Fruit fly (Drosophila melanogaster) whole organism, embryonic: Measurements from ENCODE around the gene Send2.

Experiments
- Ada2b ChIP-seq: fragments of 200-800 bp; sonication (Bioruptor generic); IDR thresholded peaks from 2 replicates; pipeline ENCODE4 v1.3.6; 2022; ENCODE audit warnings: missing biosample characterization, missing genetic modification characterization
- Atf-2 ChIP-seq: fragments of 200-800 bp; sonication (Bioruptor generic); optimal IDR thresholded peaks from 2 replicates; lab custom pipeline; 2016; ENCODE audit warnings: missing biosample characterization, missing genetic modification characterization
- Atf3 ChIP-seq: fragments of 200-800 bp; sonication (Bioruptor generic); optimal IDR thresholded peaks from 3 replicates; lab custom pipeline; 2016; ENCODE audit warnings: missing biosample characterization, missing genetic modification characterization
- BEAF-32 ChIP-seq: fragments of 200-800 bp; sonication (Bioruptor generic); optimal IDR thresholded peaks from 3 replicates; lab custom pipeline; 2017; ENCODE audit warnings: missing biosample characterization, missing genetic modification characterization, mild to moderate bottlenecking, moderate library complexity, missing genetic modification reagents
- CG10267 ChIP-seq: fragments of 200-800 bp; sonication (Bioruptor generic); optimal IDR thresholded peaks from 2 replicates; lab custom pipeline; 2018; ENCODE audit warnings: missing biosample characterization, mild to moderate bottlenecking, missing genetic modification characterization, moderate library complexity
- CG11504 ChIP-seq: fragments of 200-800 bp; sonication (Bioruptor generic); optimal IDR thresholded peaks from 3 replicates; lab custom pipeline; 2019; ENCODE audit warnings: missing biosample characterization, mild to moderate bottlenecking, missing genetic modification characterization, moderate library complexity
- CG13287 ChIP-seq: fragments of 200-800 bp; sonication (Bioruptor generic); IDR thresholded peaks from 2 replicates; pipeline ENCODE4 v1.3.6; 2022; ENCODE audit warnings: missing biosample characterization, missing genetic modification characterization; ENCODE audit not compliant: partially characterized antibody
- CG14050 ChIP-seq: fragments of 200-800 bp; sonication (Bioruptor generic); IDR thresholded peaks from 3 replicates; pipeline ENCODE4 v1.3.6; 2022; ENCODE audit warnings: missing biosample characterization, missing genetic modification characterization
- CG15601 ChIP-seq: fragments of 200-800 bp; sonication (Bioruptor generic); optimal IDR thresholded peaks from 3 replicates; lab custom pipeline; 2019; ENCODE audit warnings: missing biosample characterization, mild to moderate bottlenecking, missing genetic modification characterization, moderate library complexity
- CG17186 ChIP-seq: fragments of 200-800 bp; sonication (Bioruptor generic); optimal IDR thresholded peaks from 3 replicates; lab custom pipeline; 2017; ENCODE audit warnings: missing biosample characterization, missing genetic modification reagents, missing genetic modification characterization
- CG17568 ChIP-seq: fragments of 200-800 bp; sonication (Bioruptor generic); optimal IDR thresholded peaks from 2 replicates; lab custom pipeline; 2018; ENCODE audit warnings: missing biosample characterization, mild to moderate bottlenecking, missing genetic modification characterization, moderate library complexity
- CG18476 ChIP-seq: fragments of 200-800 bp; sonication (Bioruptor generic); optimal IDR thresholded peaks from 2 replicates; lab custom pipeline; 2016; ENCODE audit warnings: missing biosample characterization, mild to moderate bottlenecking, missing genetic modification characterization
- CG2199 ChIP-seq: fragments of 200-800 bp; sonication (Bioruptor generic); IDR thresholded peaks from 3 replicates; pipeline ENCODE4 v1.3.6; 2022; ENCODE audit warnings: missing biosample characterization, missing genetic modification characterization
- CG3065 ChIP-seq: fragments of 200-800 bp; sonication (Bioruptor generic); optimal IDR thresholded peaks from 2 replicates; lab custom pipeline; 2016; ENCODE audit warnings: missing biosample characterization, missing genetic modification characterization
- CG3163 ChIP-seq: fragments of 200-800 bp; sonication (Bioruptor generic); optimal IDR thresholded peaks from 3 replicates; lab custom pipeline; 2016; ENCODE audit warnings: missing biosample characterization, missing genetic modification characterization
- CG34422 ChIP-seq: fragments of 200-800 bp; sonication (Bioruptor generic); IDR thresholded peaks from 3 replicates; pipeline ENCODE4 v1.3.6; 2022; ENCODE audit warnings: missing biosample characterization, missing genetic modification characterization
- CG6791 ChIP-seq: fragments of 200-800 bp; sonication (Bioruptor generic); IDR thresholded peaks from 3 replicates; pipeline ENCODE4 v1.3.6; 2022; ENCODE audit warnings: missing biosample characterization, missing genetic modification characterization; ENCODE audit not compliant: partially characterized antibody
- Dll ChIP-seq: fragments of 200-800 bp; sonication (Bioruptor generic); IDR thresholded peaks from 4 replicates; pipeline ENCODE4 v1.3.6; 2022; ENCODE audit warnings: missing biosample characterization, missing genetic modification characterization; ENCODE audit not compliant: partially characterized antibody
- ERR ChIP-seq: fragments of 200-800 bp; sonication (Bioruptor generic); optimal IDR thresholded peaks from 2 replicates; lab custom pipeline; 2016; ENCODE audit warnings: missing biosample characterization, missing genetic modification characterization
- HmgZ ChIP-seq: fragments of 200-800 bp; sonication (Bioruptor generic); optimal IDR thresholded peaks from 2 replicates; lab custom pipeline; 2018; ENCODE audit warnings: missing biosample characterization, mild to moderate bottlenecking, missing genetic modification characterization
- Hr78 ChIP-seq, 2 experiments: fragments of 200-800 bp in 1 of 2; fragments of >200 bp in 1 of 2; sonication (Bioruptor generic) in 1 of 2; optimal IDR thresholded peaks; 2 replicates each; lab custom pipeline; 2017 to 2019; ENCODE audit warnings: missing biosample characterization in 2 of 2, missing genetic modification characterization in 2 of 2, mild to moderate bottlenecking in 1 of 2, moderate library complexity in 1 of 2
- Max ChIP-seq: fragments of 200-800 bp; sonication (Bioruptor generic); optimal IDR thresholded peaks from 2 replicates; lab custom pipeline; 2016; ENCODE audit warnings: missing biosample characterization, mild to moderate bottlenecking, missing genetic modification characterization
- Med ChIP-seq: fragments of 200-800 bp; sonication (Bioruptor generic); peaks from one replicate; lab custom pipeline; 2016; ENCODE audit warnings: missing biosample characterization, missing genetic modification characterization, mild to moderate bottlenecking, inconsistent platforms, moderate library complexity
- NFAT ChIP-seq: fragments of 200-800 bp; sonication (Bioruptor generic); IDR thresholded peaks from 2 replicates; pipeline ENCODE4 v1.3.6; 2022; ENCODE audit warnings: missing biosample characterization, missing genetic modification characterization
- Neu2 ChIP-seq: fragments of 200-800 bp; sonication (Bioruptor generic); optimal IDR thresholded peaks from 3 replicates; lab custom pipeline; 2016; ENCODE audit warnings: missing biosample characterization, missing genetic modification characterization, borderline replicate concordance
- Nf-YC ChIP-seq: fragments of 200-800 bp; optimal IDR thresholded peaks from 3 replicates; lab custom pipeline; 2019; ENCODE audit warnings: missing biosample characterization, mild to moderate bottlenecking, missing genetic modification characterization, moderate library complexity
- Optix ChIP-seq: fragments of 200-800 bp; sonication (Bioruptor generic); IDR thresholded peaks from 3 replicates; pipeline ENCODE4 v1.3.6; 2022; ENCODE audit warnings: missing biosample characterization, missing genetic modification characterization
- Pdp1 ChIP-seq, 2 experiments: fragments of 200-800 bp; sonication (Bioruptor generic); optimal IDR thresholded peaks; 3 replicates each; lab custom pipeline; 2016; ENCODE audit warnings: missing biosample characterization in 2 of 2, missing genetic modification characterization in 2 of 2, mild to moderate bottlenecking in 1 of 2, moderate library complexity in 1 of 2
- Ravus ChIP-seq: fragments of 200-800 bp; sonication (Bioruptor generic); IDR thresholded peaks from 2 replicates; pipeline ENCODE4 v1.3.6; 2022; ENCODE audit warnings: missing biosample characterization, missing genetic modification characterization
- Sin3A ChIP-seq: fragments of >200 bp; optimal IDR thresholded peaks from 2 replicates; lab custom pipeline; 2018
- ato ChIP-seq: fragments of 200-800 bp; sonication (Bioruptor generic); IDR thresholded peaks from 2 replicates; pipeline ENCODE4 v1.3.6; 2022; ENCODE audit warnings: missing biosample characterization, missing genetic modification characterization; ENCODE audit not compliant: partially characterized antibody
- ci ChIP-seq: fragments of 200-800 bp; sonication (Bioruptor generic); IDR thresholded peaks from 3 replicates; pipeline ENCODE4 v1.3.6; 2022; ENCODE audit warnings: missing biosample characterization, missing genetic modification characterization
- crol ChIP-seq: fragments of 200-800 bp; sonication (Bioruptor generic); IDR thresholded peaks from 2 replicates; pipeline ENCODE4 v1.3.6; 2022; ENCODE audit warnings: missing biosample characterization, missing genetic modification characterization
- crp ChIP-seq, 2 experiments: fragments of 200-800 bp; sonication (Bioruptor generic); optimal IDR thresholded peaks; 2 replicates in 1 of 2; 3 replicates in 1 of 2; lab custom pipeline; 2017; ENCODE audit warnings: missing biosample characterization in 2 of 2, missing genetic modification characterization in 2 of 2, mild to moderate bottlenecking in 1 of 2, moderate library complexity in 1 of 2
- danr ChIP-seq: fragments of 200-800 bp; sonication (Bioruptor generic); IDR thresholded peaks from 2 replicates; pipeline ENCODE4 v1.3.6; 2022; ENCODE audit warnings: missing biosample characterization, missing genetic modification characterization
- disco-r ChIP-seq: fragments of 200-800 bp; sonication (Bioruptor generic); optimal IDR thresholded peaks from 2 replicates; lab custom pipeline; 2016; ENCODE audit warnings: missing biosample characterization, missing genetic modification characterization
- dm ChIP-seq: fragments of 200-800 bp; sonication (Bioruptor generic); optimal IDR thresholded peaks from 3 replicates; lab custom pipeline; 2016; ENCODE audit warnings: missing biosample characterization, missing genetic modification characterization
- ftz-f1 ChIP-seq: fragments of 200-800 bp; sonication (Bioruptor generic); optimal IDR thresholded peaks from 2 replicates; lab custom pipeline; 2016; ENCODE audit warnings: missing biosample characterization, missing genetic modification characterization
- gfzf ChIP-seq: fragments of 200-800 bp; sonication (Bioruptor generic); optimal IDR thresholded peaks from 2 replicates; lab custom pipeline; 2016; ENCODE audit warnings: missing biosample characterization, mild to moderate bottlenecking, missing genetic modification characterization, moderate library complexity
- hb ChIP-seq: fragments of 200-800 bp; sonication (Bioruptor generic); IDR thresholded peaks from 3 replicates; pipeline ENCODE4 v1.3.6; 2022; ENCODE audit warnings: missing biosample characterization, missing genetic modification characterization; ENCODE audit not compliant: partially characterized antibody
- hbn ChIP-seq: fragments of 200-800 bp; sonication (Bioruptor generic); IDR thresholded peaks from 2 replicates; pipeline ENCODE4 v1.3.6; 2022; ENCODE audit warnings: missing biosample characterization, missing genetic modification characterization; ENCODE audit not compliant: partially characterized antibody
- hkb ChIP-seq, 2 experiments: fragments of 200-800 bp in 1 of 2; fragments of >200 bp in 1 of 2; sonication (Bioruptor generic) in 1 of 2; IDR thresholded peaks in 1 of 2; optimal IDR thresholded peaks in 1 of 2; 2 replicates each; pipeline versions ENCODE4 v1.3.6 to Lab custom; 2017 to 2022; ENCODE audit warnings: missing biosample characterization in 1 of 2, missing genetic modification characterization in 1 of 2
- mld ChIP-seq: fragments of 200-800 bp; sonication (Bioruptor generic); IDR thresholded peaks from 3 replicates; pipeline ENCODE4 v1.3.6; 2022; ENCODE audit warnings: missing biosample characterization, missing genetic modification characterization; ENCODE audit not compliant: partially characterized antibody
- nau ChIP-seq: fragments of 200-800 bp; sonication (Bioruptor generic); optimal IDR thresholded peaks from 3 replicates; lab custom pipeline; 2017; ENCODE audit warnings: missing biosample characterization, mild to moderate bottlenecking, missing genetic modification characterization, missing genetic modification reagents
- org-1 ChIP-seq: fragments of 200-800 bp; sonication (Bioruptor generic); optimal IDR thresholded peaks from 2 replicates; lab custom pipeline; 2017; ENCODE audit warnings: missing biosample characterization, missing genetic modification characterization
- pzg ChIP-seq: fragments of 200-800 bp; sonication (Bioruptor generic); optimal IDR thresholded peaks from 3 replicates; lab custom pipeline; 2018; ENCODE audit warnings: missing biosample characterization, mild to moderate bottlenecking, missing genetic modification characterization, moderate library complexity
- sna ChIP-seq: fragments of 200-800 bp; sonication (Bioruptor generic); IDR thresholded peaks from 2 replicates; pipeline ENCODE4 v1.3.6; 2022; ENCODE audit warnings: missing biosample characterization, missing genetic modification characterization; ENCODE audit not compliant: partially characterized antibody
- tap ChIP-seq: fragments of 200-800 bp; optimal IDR thresholded peaks from 3 replicates; lab custom pipeline; 2019; ENCODE audit warnings: missing biosample characterization, mild to moderate bottlenecking, missing genetic modification characterization, moderate library complexity
- unc-4 ChIP-seq: fragments of 200-800 bp; sonication (Bioruptor generic); IDR thresholded peaks from 2 replicates; pipeline ENCODE4 v1.3.6; 2022; ENCODE audit warnings: missing biosample characterization, missing genetic modification characterization; ENCODE audit not compliant: partially characterized antibody
- vfl ChIP-seq: fragments of 200-800 bp; sonication (Bioruptor generic); optimal IDR thresholded peaks from 2 replicates; lab custom pipeline; 2016; ENCODE audit warnings: missing biosample characterization, missing genetic modification characterization

The Send2 gene

DNA sequence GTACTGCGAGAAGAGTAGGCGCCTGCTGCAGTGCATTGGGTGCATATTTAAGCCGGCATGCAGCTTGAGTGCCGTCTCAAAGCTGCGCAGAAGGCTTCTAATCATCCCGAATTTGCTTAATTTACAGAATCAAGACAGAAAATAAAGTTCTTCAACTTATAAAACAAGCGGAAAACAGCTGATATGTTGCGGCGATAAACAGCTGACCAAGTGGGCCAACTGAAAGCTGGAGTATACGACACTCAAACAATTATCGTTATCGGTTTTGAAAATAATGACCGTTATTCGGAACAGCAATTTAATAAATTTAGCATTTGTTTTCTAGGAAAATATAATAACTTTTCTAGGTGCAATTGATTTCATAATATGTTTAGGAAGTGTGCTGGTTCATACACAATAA, 2.1 kb upstream of the Send2 start, which contains the start of gene mTTF (continued):
- TF ChIP-seq CG13287 (GFP tag; lab: Robert Waterston, UW) (peak; percentile 72), CG3163 (GFP tag; lab: Kevin White, UChicago) (no peak), CG17186 (GFP tag; lab: Kevin White, UChicago) (peak; percentile 30), tap (tag; lab: Kevin White, UChicago) (no peak), Ravus (GFP tag; lab: Robert Waterston, UW) (no peak), CG11504 (tag; lab: Kevin White, UChicago) (peak; percentile 87), CG2199 (GFP tag; lab: Robert Waterston, UW) (peak; percentile 49; the same call in 1 of the 3 replicates), danr (no peak), hkb (optimal IDR thresholded peaks at IDR 0.05; lab: Kevin White, UChicago) (peak; percentile 14), hkb (GFP tag; IDR thresholded peaks at IDR 0.05; lab: Robert Waterston, UW) (no peak), ci (GFP tag; lab: Robert Waterston, UW) (no peak), CG10267 (tag; lab: Kevin White, UChicago) (no peak), CG34422 (0 out of 3 replicates have a peak, but pooled peaks have one; percentile 42), CG18476 (no peak), pzg (GFP tag; lab: Kevin White, UChicago) (peak; percentile 82), CG3065 (GFP tag; lab: Kevin White, UChicago) (no peak), BEAF-32 (GFP tag; lab: Kevin White, UChicago) (peak; percentile 32), ato (GFP tag; lab: Robert Waterston, UW) (peak; percentile 62; the same call in 1 of the 2 replicates), hbn (GFP tag; lab: Robert Waterston, UW) (peak; percentile 56; the same call in 1 of the 2 replicates), Dll (peak; percentile 60; the same call in 3 of the 4 replicates), gfzf (peak; percentile 34), CG14050 (GFP tag; lab: Robert Waterston, UW) (no peak), mld (no peak), crp (GFP tag; optimal IDR thresholded peaks at IDR 0.05; lab: Kevin White, UChicago) (peak; percentile 100), Sin3A (lab: Kevin White, UChicago) (peak; percentile 33), org-1 (GFP tag; lab: Kevin White, UChicago) (no peak), CG15601 (peak; percentile 29), Med (GFP tag; lab: Kevin White, UChicago) (peak; percentile 67), CG6791 (GFP tag; lab: Robert Waterston, UW) (peak; percentile 58; the same call in 2 of the 3 replicates), NFAT (GFP tag; lab: Robert Waterston, UW) (peak; percentile 4; the same call in 1 of the 2 replicates), HmgZ (tag; lab: Kevin White, UChicago) (peak; percentile 59), nau (GFP tag; lab: Kevin White, UChicago) (no peak), Pdp1 (GFP tag; optimal IDR thresholded peaks at IDR 0.05; lab: Kevin White, UChicago) (peak in 1 of 2 experiments; percentile 94), Optix (no peak), Max (GFP tag; lab: Kevin White, UChicago) (no peak), unc-4 (peak; percentile 43; the same call in 1 of the 2 replicates), dm (GFP tag; lab: Kevin White, UChicago) (no peak), sna (peak; percentile 73)

DNA sequence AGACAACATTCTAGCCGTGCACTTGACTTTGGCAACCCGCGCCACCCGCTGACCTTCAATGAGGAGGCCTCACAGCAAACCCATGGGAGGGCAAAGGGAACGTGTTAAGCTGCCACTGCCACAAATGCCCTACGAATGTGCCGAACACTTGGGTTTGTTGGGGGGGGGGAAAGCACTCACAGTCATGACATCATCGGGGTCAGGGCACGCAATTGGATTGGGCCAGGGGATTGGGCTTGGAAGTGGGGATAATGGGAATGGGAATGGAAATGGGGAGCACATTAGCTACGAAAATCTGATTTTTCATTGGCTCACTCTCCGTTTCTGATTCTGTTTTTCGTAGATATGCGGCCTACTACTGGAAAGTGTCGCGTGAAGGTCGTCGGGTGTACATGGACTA, 5.5 kb downstream of the Send2 start:
- TF ChIP-seq ERR (peak; percentile 19), Nf-YC (peak; percentile 77), CG17568 (GFP tag; lab: Kevin White, UChicago) (no peak), Neu2 (no peak), Atf-2 (GFP tag; lab: Kevin White, UChicago) (no peak), ftz-f1 (peak; percentile 15), disco-r (GFP tag; lab: Kevin White, UChicago) (no peak), Ada2b (GFP tag; lab: Robert Waterston, UW) (no peak), crol (GFP tag; lab: Robert Waterston, UW) (peak; percentile 77), Hr78 (GFP tag; optimal IDR thresholded peaks at IDR 0.05; lab: Kevin White, UChicago) (peak in 1 of 2 experiments; percentile 76), CG34422 (0 out of 3 replicates have a peak, but pooled peaks have one; percentile 29), vfl (GFP tag; lab: Kevin White, UChicago) (no peak), Atf3 (GFP tag; lab: Kevin White, UChicago) (peak; percentile 60), hb (GFP tag; lab: Robert Waterston, UW) (no peak)
